Fruit fly (Drosophila melanogaster) whole organism, embryonic: ENCODE data around the gene Kpc1.
A peak's percentile ranks its signal among the peaks of the same experiment; 100 is the strongest.

Experiments
- Antp ChIP-seq: fragments of 200-800 bp; sonication (Bioruptor generic); optimal IDR thresholded peaks from 3 replicates; lab custom pipeline; 2016; ENCODE audit warnings: missing biosample characterization, missing genetic modification characterization
- Blimp-1 ChIP-seq: fragments of 200-800 bp; sonication (Bioruptor generic); optimal IDR thresholded peaks from 3 replicates; lab custom pipeline; 2018; ENCODE audit warnings: missing biosample characterization, missing genetic modification characterization, mild to moderate bottlenecking, moderate library complexity, missing genetic modification reagents
- CG10979 ChIP-seq: fragments of 200-800 bp; sonication (Bioruptor generic); optimal IDR thresholded peaks from 2 replicates; lab custom pipeline; 2018; ENCODE audit warnings: missing biosample characterization, mild to moderate bottlenecking, missing genetic modification characterization, moderate library complexity
- CG12391 ChIP-seq: fragments of 200-800 bp; sonication (Bioruptor generic); optimal IDR thresholded peaks from 3 replicates; lab custom pipeline; 2018; ENCODE audit warnings: missing biosample characterization, mild to moderate bottlenecking, missing genetic modification characterization, moderate library complexity
- CG13287 ChIP-seq: fragments of 200-800 bp; sonication (Bioruptor generic); IDR thresholded peaks from 2 replicates; pipeline ENCODE4 v1.3.6; 2022; ENCODE audit warnings: missing biosample characterization, missing genetic modification characterization; ENCODE audit not compliant: partially characterized antibody
- CG17359 ChIP-seq: fragments of 200-800 bp; sonication (Bioruptor generic); optimal IDR thresholded peaks from 3 replicates; lab custom pipeline; 2018; ENCODE audit warnings: missing biosample characterization, mild to moderate bottlenecking, missing genetic modification characterization, moderate library complexity
- CG17361 ChIP-seq: fragments of 200-800 bp; sonication (Bioruptor generic); IDR thresholded peaks from 3 replicates; pipeline ENCODE4 v1.3.6; 2022; ENCODE audit warnings: missing biosample characterization, missing genetic modification characterization
- CG31365 ChIP-seq: fragments of 200-800 bp; sonication (Bioruptor generic); optimal IDR thresholded peaks from 2 replicates; lab custom pipeline; 2018; ENCODE audit warnings: missing biosample characterization, mild to moderate bottlenecking, missing genetic modification characterization
- CG3407 ChIP-seq: fragments of 200-800 bp; sonication (Bioruptor generic); optimal IDR thresholded peaks from 2 replicates; lab custom pipeline; 2018; ENCODE audit warnings: missing biosample characterization, mild to moderate bottlenecking, missing genetic modification characterization
- CG34376 ChIP-seq: fragments of 200-800 bp; sonication (Bioruptor generic); optimal IDR thresholded peaks from 2 replicates; lab custom pipeline; 2018; ENCODE audit warnings: missing biosample characterization, mild to moderate bottlenecking, missing genetic modification characterization
- CG3838 ChIP-seq: fragments of 200-800 bp; sonication (Bioruptor generic); optimal IDR thresholded peaks from 3 replicates; lab custom pipeline; 2016; ENCODE audit warnings: missing biosample characterization, missing genetic modification characterization
- CG6854 ChIP-seq: fragments of 200-800 bp; sonication (Bioruptor generic); optimal IDR thresholded peaks from 3 replicates; lab custom pipeline; 2017; ENCODE audit warnings: missing biosample characterization, mild to moderate bottlenecking, missing genetic modification characterization
- CG7745 ChIP-seq: fragments of 200-800 bp; sonication (Bioruptor generic); optimal IDR thresholded peaks from 2 replicates; lab custom pipeline; 2018; ENCODE audit warnings: missing biosample characterization, mild to moderate bottlenecking, missing genetic modification characterization, moderate library complexity
- CG7963 ChIP-seq: fragments of 200-800 bp; sonication (Bioruptor generic); IDR thresholded peaks from 3 replicates; pipeline ENCODE4 v1.3.6; 2022; ENCODE audit warnings: missing biosample characterization, missing genetic modification characterization; ENCODE audit not compliant: partially characterized antibody
- CG8924 ChIP-seq: fragments of 200-800 bp; optimal IDR thresholded peaks from 3 replicates; lab custom pipeline; 2019; ENCODE audit warnings: missing biosample characterization, mild to moderate bottlenecking, missing genetic modification characterization, moderate library complexity
- CG9437 ChIP-seq: fragments of 200-800 bp; sonication (Bioruptor generic); optimal IDR thresholded peaks from 2 replicates; lab custom pipeline; 2018; ENCODE audit warnings: missing biosample characterization, mild to moderate bottlenecking, missing genetic modification characterization
- CG9609 ChIP-seq: fragments of 200-800 bp; sonication (Bioruptor generic); optimal IDR thresholded peaks from 3 replicates; lab custom pipeline; 2016; ENCODE audit warnings: missing biosample characterization, missing genetic modification characterization
- D ChIP-seq, 2 experiments: fragments of 200-800 bp in 1 of 2; fragments of >200 bp in 1 of 2; sonication (Bioruptor generic) in 1 of 2; optimal IDR thresholded peaks; 2 replicates in 1 of 2; 3 replicates in 1 of 2; lab custom pipeline; 2017; ENCODE audit warnings: mild to moderate bottlenecking in 1 of 2, missing biosample characterization in 1 of 2, missing genetic modification characterization in 1 of 2, missing genetic modification reagents in 1 of 2
- Dip2 ChIP-seq: fragments of 200-800 bp; sonication (Bioruptor generic); IDR thresholded peaks from 2 replicates; pipeline ENCODE4 v1.3.6; 2022; ENCODE audit warnings: missing biosample characterization, missing genetic modification characterization
- Drgx ChIP-seq: fragments of 200-800 bp; sonication (Bioruptor generic); IDR thresholded peaks from 2 replicates; pipeline ENCODE4 v1.3.6; 2022; ENCODE audit warnings: missing biosample characterization, missing genetic modification characterization
- HLH4C ChIP-seq: fragments of 200-800 bp; sonication (Bioruptor generic); IDR thresholded peaks from 3 replicates; pipeline ENCODE4 v1.3.6; 2022; ENCODE audit warnings: missing biosample characterization, missing genetic modification characterization; ENCODE audit not compliant: partially characterized antibody
- Hmr ChIP-seq: fragments of 200-800 bp; sonication (Bioruptor generic); optimal IDR thresholded peaks from 3 replicates; lab custom pipeline; 2017; ENCODE audit warnings: mild to moderate bottlenecking, missing biosample characterization, missing genetic modification reagents, missing genetic modification characterization
- Jarid2 ChIP-seq: fragments of 200-800 bp; sonication (Bioruptor generic); optimal IDR thresholded peaks from 3 replicates; lab custom pipeline; 2017; ENCODE audit warnings: mild to moderate bottlenecking, missing biosample characterization, missing genetic modification reagents, missing genetic modification characterization
- Nf-YB ChIP-seq: fragments of 200-800 bp; sonication (Bioruptor generic); optimal IDR thresholded peaks from 3 replicates; lab custom pipeline; 2019; ENCODE audit warnings: missing biosample characterization, mild to moderate bottlenecking, missing genetic modification characterization, moderate library complexity
- Optix ChIP-seq: fragments of 200-800 bp; sonication (Bioruptor generic); IDR thresholded peaks from 3 replicates; pipeline ENCODE4 v1.3.6; 2022; ENCODE audit warnings: missing biosample characterization, missing genetic modification characterization
- bcd ChIP-seq: fragments of 200-800 bp; sonication (Bioruptor generic); optimal IDR thresholded peaks from 2 replicates; lab custom pipeline; 2017; ENCODE audit warnings: missing biosample characterization, mild to moderate bottlenecking, missing genetic modification characterization
- cato ChIP-seq: fragments of 200-800 bp; sonication (Bioruptor generic); optimal IDR thresholded peaks from 2 replicates; lab custom pipeline; 2016; ENCODE audit warnings: missing biosample characterization, missing genetic modification characterization, borderline replicate concordance
- chinmo ChIP-seq: fragments of 200-800 bp; sonication (Bioruptor generic); IDR thresholded peaks from 4 replicates; pipeline ENCODE4 v1.3.6; 2022; ENCODE audit warnings: missing biosample characterization, missing genetic modification characterization; ENCODE audit not compliant: partially characterized antibody
- chm ChIP-seq: fragments of 200-800 bp; sonication (Bioruptor generic); IDR thresholded peaks from 2 replicates; pipeline ENCODE4 v1.3.6; 2022; ENCODE audit warnings: missing biosample characterization, missing genetic modification characterization
- da ChIP-seq: fragments of 200-800 bp; sonication (Bioruptor generic); optimal IDR thresholded peaks from 2 replicates; lab custom pipeline; 2016; ENCODE audit warnings: missing biosample characterization, missing genetic modification characterization
- danr ChIP-seq: fragments of 200-800 bp; sonication (Bioruptor generic); IDR thresholded peaks from 2 replicates; pipeline ENCODE4 v1.3.6; 2022; ENCODE audit warnings: missing biosample characterization, missing genetic modification characterization
- dm ChIP-seq: fragments of 200-800 bp; sonication (Bioruptor generic); optimal IDR thresholded peaks from 3 replicates; lab custom pipeline; 2016; ENCODE audit warnings: missing biosample characterization, missing genetic modification characterization
- dmrt99B ChIP-seq: fragments of 200-800 bp; sonication (Bioruptor generic); optimal IDR thresholded peaks from 2 replicates; lab custom pipeline; 2018; ENCODE audit warnings: missing biosample characterization, mild to moderate bottlenecking, missing genetic modification characterization, moderate library complexity
- gt ChIP-seq: fragments of 200-800 bp; sonication (Bioruptor generic); IDR thresholded peaks from 2 replicates; pipeline ENCODE4 v1.3.6; 2022; ENCODE audit warnings: missing biosample characterization, missing genetic modification characterization
- lab ChIP-seq: fragments of 200-800 bp; sonication (Bioruptor generic); optimal IDR thresholded peaks from 3 replicates; lab custom pipeline; 2017; ENCODE audit warnings: missing biosample characterization, missing genetic modification characterization, mild to moderate bottlenecking, moderate library complexity, missing genetic modification reagents
- lmd ChIP-seq: fragments of 200-800 bp; sonication (Bioruptor generic); IDR thresholded peaks from 2 replicates; pipeline ENCODE4 v1.3.6; 2022; ENCODE audit warnings: missing biosample characterization, missing genetic modification characterization
- maf-S ChIP-seq: fragments of 200-800 bp; sonication (Bioruptor generic); optimal IDR thresholded peaks from 2 replicates; lab custom pipeline; 2016; ENCODE audit warnings: missing biosample characterization, missing genetic modification characterization
- ranshi ChIP-seq: fragments of 200-800 bp; sonication (Bioruptor generic); IDR thresholded peaks from 2 replicates; pipeline ENCODE4 v1.3.6; 2022; ENCODE audit warnings: missing biosample characterization, missing genetic modification characterization
- ro ChIP-seq: fragments of 200-800 bp; sonication (Bioruptor generic); IDR thresholded peaks from 2 replicates; pipeline ENCODE4 v1.3.6; 2022; ENCODE audit warnings: missing biosample characterization, missing genetic modification characterization
- seq ChIP-seq: fragments of 200-800 bp; sonication (Bioruptor generic); IDR thresholded peaks from 2 replicates; pipeline ENCODE4 v1.3.6; 2022; ENCODE audit warnings: missing biosample characterization, missing genetic modification characterization
- sob ChIP-seq: fragments of 200-800 bp; sonication (Bioruptor generic); IDR thresholded peaks from 2 replicates; pipeline ENCODE4 v1.3.6; 2022; ENCODE audit warnings: missing biosample characterization, missing genetic modification characterization
- tgo ChIP-seq: fragments of 200-800 bp; sonication (Bioruptor generic); IDR thresholded peaks from 3 replicates; pipeline ENCODE4 v1.3.6; 2022; ENCODE audit warnings: missing biosample characterization, missing genetic modification characterization
- tll ChIP-seq, 2 experiments: fragments of 200-800 bp in 1 of 2; fragments of >200 bp in 1 of 2; sonication (Bioruptor generic) in 1 of 2; optimal IDR thresholded peaks; 2 replicates each; lab custom pipeline; 2017 to 2019; ENCODE audit warnings: missing biosample characterization in 2 of 2, missing genetic modification characterization in 2 of 2, mild to moderate bottlenecking in 1 of 2, moderate library complexity in 1 of 2
- vvl ChIP-seq: fragments of 200-800 bp; sonication (Bioruptor generic); IDR thresholded peaks from 2 replicates; pipeline ENCODE4 v1.3.6; 2022; ENCODE audit warnings: missing biosample characterization, missing genetic modification characterization
- zfh1 ChIP-seq: fragments of 200-800 bp; sonication (Bioruptor generic); IDR thresholded peaks from 3 replicates; pipeline ENCODE4 v1.3.6; 2022; ENCODE audit warnings: missing biosample characterization, missing genetic modification characterization
- zfh2 ChIP-seq: fragments of 200-800 bp; sonication (Bioruptor generic); optimal IDR thresholded peaks from 2 replicates; lab custom pipeline; 2016; ENCODE audit warnings: missing biosample characterization, missing genetic modification characterization

The Kpc1 gene

DNA sequence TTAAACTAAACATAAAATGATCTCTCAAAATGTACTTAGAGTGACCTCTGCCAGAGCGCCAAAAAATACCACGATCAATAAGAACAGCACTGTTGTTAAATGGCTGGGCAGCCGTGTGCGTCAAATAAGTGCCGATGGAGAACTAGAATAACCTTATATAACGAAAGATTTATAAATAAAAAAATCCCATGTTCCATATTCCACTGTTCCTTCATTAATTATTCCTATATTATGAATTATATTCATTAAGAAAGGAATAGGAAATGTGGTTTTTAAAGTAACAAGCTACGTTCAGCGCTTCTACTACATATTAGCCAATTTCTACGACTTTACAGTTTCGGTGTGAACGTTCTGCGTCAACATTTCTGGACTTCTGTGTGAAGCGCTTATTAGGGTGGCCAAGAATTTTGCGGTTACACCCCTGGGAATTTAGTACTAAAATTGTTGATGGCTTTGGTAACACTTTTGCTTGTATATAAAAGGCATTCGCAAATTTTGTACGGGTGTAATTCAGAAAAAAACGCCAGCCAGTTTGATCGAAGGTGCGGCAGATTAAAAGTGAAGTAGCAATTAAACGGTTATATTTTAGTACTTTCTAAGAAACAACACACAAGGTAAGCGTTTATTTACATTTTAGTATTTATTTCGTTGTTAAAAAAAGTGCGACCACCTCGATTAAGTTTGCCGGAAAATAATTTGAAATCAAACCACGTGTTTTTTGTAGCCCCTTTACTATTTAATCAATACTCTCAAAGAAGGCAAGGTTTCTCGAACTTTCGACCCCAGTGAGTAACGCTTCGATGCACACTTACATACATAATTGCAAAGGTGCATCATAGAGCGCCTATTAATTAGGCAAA is 46.4 kb upstream of the Kpc1 start, which contains the start of the genes tefu and Hsc70-4 (continued):
- TF ChIP-seq Blimp-1 (no peak), gt (GFP tag; lab: Robert Waterston, UW) (no peak), CG8924 (tag; lab: Kevin White, UChicago) (peak; percentile 46), dmrt99B (peak; percentile 33), seq (GFP tag; lab: Robert Waterston, UW) (peak; percentile 63), vvl (GFP tag; lab: Robert Waterston, UW) (peak; percentile 80), danr (peak; percentile 70; the same call in 1 of the 2 replicates), tgo (peak; percentile 80), CG3407 (GFP tag; lab: Kevin White, UChicago) (peak; percentile 34), lab (peak; percentile 19), lmd (peak; percentile 86), CG34376 (GFP tag; lab: Kevin White, UChicago) (peak; percentile 5), dm (GFP tag; lab: Kevin White, UChicago) (peak; percentile 61), Optix (peak; percentile 60; the same call in 2 of the 3 replicates), CG17359 (tag; lab: Kevin White, UChicago) (peak; percentile 58), Antp (peak; percentile 69), Jarid2 (no peak), Drgx (GFP tag; lab: Robert Waterston, UW) (peak; percentile 42; the same call in 1 of the 2 replicates), CG3838 (GFP tag; lab: Kevin White, UChicago) (peak; percentile 9), D (optimal IDR thresholded peaks at IDR 0.05; lab: Kevin White, UChicago) (no peak), D (GFP tag; optimal IDR thresholded peaks at IDR 0.05; lab: Kevin White, UChicago) (peak; percentile 34), zfh2 (GFP tag; lab: Kevin White, UChicago) (peak; percentile 81), cato (peak; percentile 37), zfh1 (GFP tag; lab: Robert Waterston, UW) (peak; percentile 63; the same call in 1 of the 3 replicates), CG7963 (GFP tag; lab: Robert Waterston, UW) (0 out of 3 replicates have a peak, but pooled peaks have one; percentile 6), CG10979 (tag; lab: Kevin White, UChicago) (peak; percentile 57), Nf-YB (GFP tag; lab: Kevin White, UChicago) (no peak), CG7745 (peak; percentile 41), CG31365 (tag; lab: Kevin White, UChicago) (peak; percentile 4), chm (no peak), Dip2 (GFP tag; lab: Robert Waterston, UW) (0 out of 2 replicates have a peak, but pooled peaks have one; percentile 28), CG17361 (peak; percentile 91), CG12391 (tag; lab: Kevin White, UChicago) (peak; percentile 86), maf-S (GFP tag; lab: Kevin White, UChicago) (peak; percentile 76), tll (GFP tag; optimal IDR thresholded peaks at IDR 0.05; lab: Kevin White, UChicago) (peak; percentile 14 to 93), Hmr (peak; percentile 14), ranshi (peak; percentile 89), CG6854 (GFP tag; lab: Kevin White, UChicago) (no peak), ro (GFP tag; lab: Robert Waterston, UW) (peak; percentile 66; the same call in 1 of the 2 replicates), chinmo (GFP tag; lab: Robert Waterston, UW) (peak; percentile 63; the same call in 1 of the 4 replicates), CG9437 (GFP tag; lab: Kevin White, UChicago) (peak; percentile 51), da (GFP tag; lab: Kevin White, UChicago) (no peak), HLH4C (peak; percentile 11; the same call in 1 of the 3 replicates), sob (GFP tag; lab: Robert Waterston, UW) (peak; percentile 77), bcd (GFP tag; lab: Kevin White, UChicago) (peak; percentile 85), CG13287 (GFP tag; lab: Robert Waterston, UW) (peak; percentile 31), CG9609 (GFP tag; lab: Kevin White, UChicago) (peak; percentile 73)
